Fruit fly (Drosophila melanogaster): Measurements from ENCODE around the gene TTLL4B.
A peak's percentile ranks its signal among the peaks of the same experiment; 100 is the strongest.

The TTLL4B gene

DNA sequence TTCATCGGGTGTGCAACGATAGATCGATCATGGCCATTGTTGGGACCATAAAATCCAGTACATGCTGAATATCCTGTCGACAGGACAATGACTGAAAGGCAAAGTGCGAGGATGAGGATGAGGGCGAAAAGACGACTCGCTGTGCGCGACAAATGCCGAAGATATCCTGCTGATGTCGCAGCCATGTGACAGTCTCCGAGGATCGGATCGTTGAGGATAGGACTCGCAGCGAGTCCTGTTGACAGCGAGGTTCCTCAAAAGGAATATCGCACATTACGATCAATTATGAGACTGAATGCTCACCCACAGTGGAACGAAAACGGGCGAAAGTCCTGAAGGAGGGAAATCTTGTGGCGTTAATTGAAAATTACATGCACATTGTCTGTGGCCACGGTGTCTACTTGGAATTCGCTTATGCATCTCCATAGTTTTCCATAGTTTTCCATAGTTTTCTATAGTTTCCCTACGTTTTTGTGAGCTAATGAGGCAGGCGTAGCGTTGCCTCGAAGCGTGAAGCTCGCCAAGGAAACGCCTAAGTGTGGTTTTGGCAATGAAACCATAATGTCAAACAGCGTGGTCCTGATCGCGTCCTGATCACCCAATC lies 39.9 kb upstream of the TTLL4B start:
- TF ChIP-seq Vsx2 (GFP tag; optimal IDR thresholded peaks at IDR 0.05; ENCODE audit: partially characterized antibody), result no peak
- TF ChIP-seq Hr78 (GFP tag; optimal IDR thresholded peaks at IDR 0.05), result no peak
- no peak for TF ChIP-seq sage (GFP tag; optimal IDR thresholded peaks at IDR 0.05)

DNA sequence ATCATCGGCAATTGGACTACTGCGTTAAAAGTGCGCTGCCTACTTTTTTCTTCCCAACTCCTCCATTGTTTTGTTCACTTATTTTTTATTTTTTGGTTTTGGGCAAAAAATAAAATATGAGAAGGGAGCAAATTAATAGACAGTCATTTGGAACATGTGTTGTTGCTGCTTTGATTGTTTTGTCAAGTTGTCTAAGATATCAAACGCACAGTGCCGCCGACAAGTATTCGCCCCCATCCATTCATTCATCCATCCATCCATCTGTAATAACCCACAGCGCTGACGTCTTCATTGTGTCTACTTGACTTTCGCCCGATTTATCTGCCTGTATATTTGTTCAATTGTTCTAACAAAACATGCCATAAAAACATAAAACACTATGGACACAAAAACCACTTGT lies 38.6 kb upstream of the TTLL4B start:
- TF ChIP-seq Sp1 (GFP tag; optimal IDR thresholded peaks at IDR 0.05) (no peak), dsf (GFP tag; optimal IDR thresholded peaks at IDR 0.05; ENCODE audit: borderline replicate concordance) (no peak), Hr78 (GFP tag; optimal IDR thresholded peaks at IDR 0.05) (no peak), dl (GFP tag; optimal IDR thresholded peaks at IDR 0.05; ENCODE audit: insufficient read depth in 1 of 2, partially characterized antibody in 2 of 2) (no peak), CrebA (GFP tag; optimal IDR thresholded peaks at IDR 0.05; ENCODE audit: borderline replicate concordance) (no peak), Abd-B (GFP tag; optimal IDR thresholded peaks at IDR 0.05) (no peak), foxo (GFP tag; optimal IDR thresholded peaks at IDR 0.05) (no peak), usp (GFP tag; optimal IDR thresholded peaks at IDR 0.05) (no peak), br (GFP tag; optimal IDR thresholded peaks at IDR 0.05) (no peak), jim (GFP tag; optimal IDR thresholded peaks at IDR 0.05) (no peak), sage (GFP tag; optimal IDR thresholded peaks at IDR 0.05) (no peak), CG32264 (GFP tag; optimal IDR thresholded peaks at IDR 0.05) (no peak), Jra (GFP tag; optimal IDR thresholded peaks at IDR 0.05) (no peak), rgr (GFP tag; optimal IDR thresholded peaks at IDR 0.05) (no peak), CG9705 (GFP tag; optimal IDR thresholded peaks at IDR 0.05) (no peak), OdsH (GFP tag; optimal IDR thresholded peaks at IDR 0.05) (no peak), h (GFP tag; optimal IDR thresholded peaks at IDR 0.05) (no peak)

DNA sequence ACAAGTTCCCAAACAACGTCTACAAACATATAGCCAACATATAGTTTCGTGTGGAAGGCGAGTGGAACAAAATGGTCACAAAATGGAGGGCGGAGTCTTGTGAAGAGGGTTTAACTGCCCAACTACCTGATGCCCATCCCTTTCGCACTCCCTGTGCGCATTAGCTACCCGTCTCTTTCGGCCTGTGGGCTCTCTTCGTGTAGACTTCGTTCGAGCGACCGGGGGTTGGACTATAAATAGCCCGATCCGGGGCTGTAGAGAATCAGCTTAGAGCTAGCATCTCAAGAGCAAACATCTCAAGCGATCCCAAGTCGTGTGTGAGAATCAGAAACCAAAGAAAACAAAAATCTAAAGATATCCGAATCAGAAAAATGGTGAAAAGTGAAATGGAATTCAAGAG lies 37.1 kb upstream of the TTLL4B start, which contains the start of gene slp1:
Gene slp1 (plus strand): TSS at position 263 of the 400 bp plus-strand sequence.
- TF ChIP-seq CrebA (GFP tag; optimal IDR thresholded peaks at IDR 0.05; ENCODE audit: borderline replicate concordance), result no peak
- no peak for TF ChIP-seq Mio (GFP tag; optimal IDR thresholded peaks at IDR 0.05)
- no peak for TF ChIP-seq Dfd (GFP tag; optimal IDR thresholded peaks at IDR 0.05)
- no peak for TF ChIP-seq Hr83 (GFP tag; optimal IDR thresholded peaks at IDR 0.05; ENCODE audit: poor library complexity, severe bottlenecking)
- TF ChIP-seq pan (optimal IDR thresholded peaks at IDR 0.05), result no peak
- TF ChIP-seq Rel (GFP tag; optimal IDR thresholded peaks at IDR 0.05), result no peak
- TF ChIP-seq Rel (tag; optimal IDR thresholded peaks at IDR 0.05), result no peak
- no peak for TF ChIP-seq Jra (GFP tag; optimal IDR thresholded peaks at IDR 0.05)
- no peak for TF ChIP-seq GATAd (GFP tag; optimal IDR thresholded peaks at IDR 0.05)
- TF ChIP-seq foxo (GFP tag; optimal IDR thresholded peaks at IDR 0.05), result no peak
- no peak for TF ChIP-seq psq (GFP tag; optimal IDR thresholded peaks at IDR 0.05)
- no peak for TF ChIP-seq lola (GFP tag; optimal IDR thresholded peaks at IDR 0.05)
- TF ChIP-seq N (GFP tag; optimal IDR thresholded peaks at IDR 0.05), result no peak
- TF ChIP-seq CG32264 (GFP tag; optimal IDR thresholded peaks at IDR 0.05), result no peak

DNA sequence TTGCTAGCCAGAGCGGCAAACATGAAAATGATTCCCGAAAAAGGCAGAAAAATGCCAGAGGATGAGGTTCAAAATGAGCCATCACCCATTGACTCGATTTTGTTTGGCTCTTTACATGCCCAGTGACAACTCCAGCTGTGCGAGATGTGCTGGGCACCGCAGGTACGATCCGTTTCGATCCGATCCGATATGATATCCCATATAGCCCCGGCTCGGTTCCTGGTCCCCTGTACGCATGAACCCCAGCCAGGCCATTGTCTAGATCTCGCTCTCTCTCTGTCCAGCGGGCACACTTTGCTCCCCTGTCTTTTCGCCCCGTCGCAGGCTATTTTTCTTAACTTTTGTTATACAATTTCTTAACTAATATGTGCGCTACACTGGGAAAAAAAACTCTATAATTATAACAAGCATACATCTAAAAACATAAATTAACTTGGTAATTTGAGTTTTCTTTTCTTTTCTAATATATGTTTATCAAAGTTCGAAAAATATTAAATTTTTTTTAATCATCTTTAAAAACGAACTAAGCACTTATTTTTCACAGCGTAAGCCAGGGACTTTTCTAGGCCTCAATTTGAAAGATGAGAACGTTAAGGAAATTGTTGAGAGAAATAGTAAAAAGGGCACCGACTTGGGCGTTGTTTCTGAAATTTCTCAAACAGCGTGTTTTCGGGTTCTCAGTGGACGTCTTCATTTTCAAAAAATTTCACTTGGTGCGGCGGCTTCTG lies 34.9 kb upstream of the TTLL4B start:
- TF ChIP-seq Rel (GFP tag; optimal IDR thresholded peaks at IDR 0.05) (no peak), Rel (tag; optimal IDR thresholded peaks at IDR 0.05) (no peak), sv (GFP tag; optimal IDR thresholded peaks at IDR 0.05) (peak; percentile 50), Sp1 (GFP tag; optimal IDR thresholded peaks at IDR 0.05) (no peak)

- no peak for TF ChIP-seq Hr78 (GFP tag; optimal IDR thresholded peaks at IDR 0.05)
- no peak for TF ChIP-seq Hnf4 (GFP tag; optimal IDR thresholded peaks at IDR 0.05)
- TF ChIP-seq foxo (GFP tag; optimal IDR thresholded peaks at IDR 0.05), result no peak
- TF ChIP-seq dl (GFP tag; optimal IDR thresholded peaks at IDR 0.05; ENCODE audit: insufficient read depth in 1 of 2, partially characterized antibody in 2 of 2), result no peak
- TF ChIP-seq Rel (GFP tag; optimal IDR thresholded peaks at IDR 0.05), result no peak
- no peak for TF ChIP-seq Rel (tag; optimal IDR thresholded peaks at IDR 0.05)
- TF ChIP-seq tai (GFP tag; optimal IDR thresholded peaks at IDR 0.05), result no peak
- no peak for TF ChIP-seq fru (GFP tag; optimal IDR thresholded peaks at IDR 0.05)
- no peak for TF ChIP-seq sv (GFP tag; optimal IDR thresholded peaks at IDR 0.05)
- no peak for TF ChIP-seq Vsx2 (GFP tag; optimal IDR thresholded peaks at IDR 0.05; ENCODE audit: partially characterized antibody)
- TF ChIP-seq Sp1 (GFP tag; optimal IDR thresholded peaks at IDR 0.05), result no peak
- no peak for TF ChIP-seq CrebA (GFP tag; optimal IDR thresholded peaks at IDR 0.05; ENCODE audit: borderline replicate concordance)
- no peak for TF ChIP-seq sage (GFP tag; optimal IDR thresholded peaks at IDR 0.05)
- TF ChIP-seq jim (GFP tag; optimal IDR thresholded peaks at IDR 0.05), result no peak
These were observed 33.2 kb upstream of the TTLL4B start for dm6 chr2L:3829220-3829619.

Data from whole organism, wandering third instar larva.